Worm (Caenorhabditis elegans): ENCODE results near the gene C54F6.17.

C54F6.17 gene

ce11 chrV:7527153-7527552 lies at the start of gene C54F6.17:
Gene C54F6.17 (plus strand): TSS chrV:7527453.
- TF ChIP-seq rbr-2 (tag; optimal IDR thresholded peaks at IDR 0.05) (no peak), mdt-29 (GFP tag; IDR thresholded peaks at IDR 0.05) (no peak), zip-2 (tag; optimal IDR thresholded peaks at IDR 0.05) (no peak), ceh-28 (tag; optimal IDR thresholded peaks at IDR 0.05) (no peak), daf-16 (GFP tag; optimal IDR thresholded peaks at IDR 0.05) (no peak), daf-16 (tag; optimal IDR thresholded peaks at IDR 0.05) (no peak), aly-2 (tag; optimal IDR thresholded peaks at IDR 0.05) (no peak), tra-1 (GFP tag; IDR thresholded peaks at IDR 0.05) (no peak), dmd-9 (GFP tag; IDR thresholded peaks at IDR 0.05) (no peak), T20F7.1 (GFP tag; optimal IDR thresholded peaks at IDR 0.05) (no peak), lin-39 (tag; optimal IDR thresholded peaks at IDR 0.05) (no peak), snpc-4 (tag; optimal IDR thresholded peaks at IDR 0.05) (no peak), ctbp-1 (GFP tag; IDR thresholded peaks at IDR 0.05) (no peak), mes-2 (tag; optimal IDR thresholded peaks at IDR 0.05; ENCODE audit: poor library complexity, severe bottlenecking) (no peak), zip-11 (GFP tag; IDR thresholded peaks at IDR 0.05) (no peak)

ce11 chrV:7478404-7478803 lies 48.8 kb upstream of the C54F6.17 start, which contains the start of gene str-190:
Gene str-190 (minus strand): TSS chrV:7478504.
- no peak for TF ChIP-seq Y48G9A.11 (GFP tag; IDR thresholded peaks at IDR 0.05)
- no peak for TF ChIP-seq hlh-30 (tag; optimal IDR thresholded peaks at IDR 0.05; ENCODE audit: insufficient read depth)
- TF ChIP-seq ctbp-1 (GFP tag; IDR thresholded peaks at IDR 0.05): no peak
- TF ChIP-seq rbr-2 (tag; optimal IDR thresholded peaks at IDR 0.05): no peak
- no peak for TF ChIP-seq Y5F2A.4 (GFP tag; optimal IDR thresholded peaks at IDR 0.05)
- TF ChIP-seq unc-62 (GFP tag; optimal IDR thresholded peaks at IDR 0.05 in 1 of 2): no peak
- no peak for TF ChIP-seq unc-62 (tag; optimal IDR thresholded peaks at IDR 0.05)
- no peak for TF ChIP-seq nhr-10 (tag; optimal IDR thresholded peaks at IDR 0.05)
- no peak for TF ChIP-seq ZK337.2 (GFP tag; IDR thresholded peaks at IDR 0.05)
- no peak for TF ChIP-seq ceh-44 (GFP tag; IDR thresholded peaks at IDR 0.05)
- no peak for TF ChIP-seq duxl-1 (tag; optimal IDR thresholded peaks at IDR 0.05; ENCODE audit: poor library complexity)
- TF ChIP-seq hif-1 (tag; optimal IDR thresholded peaks at IDR 0.05): no peak
- no peak for TF ChIP-seq gei-8 (GFP tag; optimal IDR thresholded peaks at IDR 0.05)
- TF ChIP-seq dmd-8 (GFP tag; IDR thresholded peaks at IDR 0.05): no peak

- no peak for TF ChIP-seq ces-1 (GFP tag; optimal IDR thresholded peaks at IDR 0.05)
These were observed 46.3 kb upstream of the C54F6.17 start, which contains the start of gene C18B10.6 for ce11 chrV:7480949-7481348. Gene C18B10.6 (minus strand): TSS chrV:7481049.

ce11 chrV:7485000-7485399 lies 42.3 kb upstream of the C54F6.17 start, which contains the start of gene srbc-8:
Gene srbc-8 (minus strand): TSS chrV:7485100.
- TF ChIP-seq pqm-1 (tag; optimal IDR thresholded peaks at IDR 0.05): no peak
- no peak for TF ChIP-seq nhr-48 (tag; optimal IDR thresholded peaks at IDR 0.05)
- no peak for TF ChIP-seq Y48G9A.11 (GFP tag; IDR thresholded peaks at IDR 0.05)
- no peak for TF ChIP-seq T20F7.1 (GFP tag; optimal IDR thresholded peaks at IDR 0.05)
- no peak for TF ChIP-seq madf-5 (GFP tag; IDR thresholded peaks at IDR 0.05)
- no peak for TF ChIP-seq lin-1 (GFP tag; IDR thresholded peaks at IDR 0.05)
- TF ChIP-seq nhr-237 (tag; optimal IDR thresholded peaks at IDR 0.05): no peak
- no peak for TF ChIP-seq nhr-6 (tag; optimal IDR thresholded peaks at IDR 0.05)
- no peak for TF ChIP-seq ceh-62 (tag; optimal IDR thresholded peaks at IDR 0.05)
- no peak for TF ChIP-seq aly-2 (tag; optimal IDR thresholded peaks at IDR 0.05)
- TF ChIP-seq rbr-2 (tag; optimal IDR thresholded peaks at IDR 0.05): no peak
- no peak for TF ChIP-seq nhr-25 (tag; optimal IDR thresholded peaks at IDR 0.05; ENCODE audit: borderline replicate concordance, insufficient read depth)
- no peak for TF ChIP-seq egl-43 (GFP tag; IDR thresholded peaks at IDR 0.05)
- no peak for TF ChIP-seq lin-38 (GFP tag; IDR thresholded peaks at IDR 0.05)
- TF ChIP-seq hlh-11 (tag; optimal IDR thresholded peaks at IDR 0.05): no peak
- TF ChIP-seq ama-1 (optimal IDR thresholded peaks at IDR 0.05): no peak

Measured in whole organism, L4 larva.